Worm (Caenorhabditis elegans) whole organism, L4 larva: ENCODE measurements around the gene srw-86.

Experiments
- F26F4.8 ChIP-seq: fragments of 200-800 bp; sonication (Bioruptor generic); conservative IDR thresholded peaks from 2 replicates; pipeline ENCODE4 v1.3.6; 2022; ENCODE audit warnings: missing genetic modification characterization, missing compliant biosample characterization
- aha-1 ChIP-seq: fragments of 150-350 bp; peaks from one replicate; lab custom pipeline; 2014; ENCODE audit warnings: missing biosample characterization, missing genetic modification characterization
- ceh-82 ChIP-seq: sonication (generic microtip); optimal IDR thresholded peaks from 2 replicates; lab custom pipeline; 2017; ENCODE audit warnings: missing biosample characterization, missing genetic modification characterization
- hlh-30 ChIP-seq: sonication (generic microtip); optimal IDR thresholded peaks from 2 replicates; lab custom pipeline; 2017; ENCODE audit warnings: antibody characterized with exemption, mild to moderate bottlenecking, missing genetic modification characterization, missing compliant biosample characterization; ENCODE audit not compliant: insufficient read depth
- lin-15B ChIP-seq: fragments of 150-350 bp; sonication (generic microtip); optimal IDR thresholded peaks from 3 replicates; lab custom pipeline; 2014; ENCODE audit warnings: missing biosample characterization, missing genetic modification characterization
- lin-39 ChIP-seq: fragments of 150-350 bp; optimal IDR thresholded peaks from 2 replicates; lab custom pipeline; 2014; ENCODE audit warnings: missing biosample characterization, missing genetic modification reagents, missing genetic modification characterization
- mep-1 ChIP-seq: fragments of 150-350 bp; sonication (generic microtip); optimal IDR thresholded peaks from 3 replicates; lab custom pipeline; 2014; ENCODE audit warnings: missing biosample characterization, missing genetic modification characterization
- nhr-11 ChIP-seq: fragments of 150-350 bp; optimal IDR thresholded peaks from 2 replicates; lab custom pipeline; 2014; ENCODE audit warnings: missing biosample characterization, missing genetic modification characterization
- nhr-25 ChIP-seq: sonication (generic microtip); optimal IDR thresholded peaks from 2 replicates; lab custom pipeline; 2017; ENCODE audit warnings: missing genetic modification characterization, mild to moderate bottlenecking, missing compliant biosample characterization, antibody characterized with exemption, moderate library complexity, borderline replicate concordance; ENCODE audit not compliant: insufficient read depth
- nhr-28 ChIP-seq: fragments of 150-350 bp; optimal IDR thresholded peaks from 2 replicates; lab custom pipeline; 2014; ENCODE audit warnings: missing biosample characterization, missing genetic modification characterization
- rbr-2 ChIP-seq: sonication (generic microtip); optimal IDR thresholded peaks from 2 replicates; lab custom pipeline; 2016; ENCODE audit warnings: missing genotype, missing genetic modification characterization, missing compliant biosample characterization
- snpc-4 ChIP-seq: fragments of 150-350 bp; optimal IDR thresholded peaks from 2 replicates; lab custom pipeline; 2014; ENCODE audit warnings: missing biosample characterization, missing genetic modification characterization
- zag-1 ChIP-seq: fragments of 150-350 bp; optimal IDR thresholded peaks from 2 replicates; lab custom pipeline; 2014; ENCODE audit warnings: missing biosample characterization, missing genetic modification characterization
- ztf-11 ChIP-seq: fragments of 150-350 bp; optimal IDR thresholded peaks from 2 replicates; lab custom pipeline; 2014; ENCODE audit warnings: missing biosample characterization, missing genetic modification characterization

- TF ChIP-seq ceh-82 (no peak), aha-1 (no peak), nhr-11 (tag; lab: Kevin White, UChicago) (no peak), F26F4.8 (GFP tag; lab: Robert Waterston, UW) (no peak), snpc-4 (tag; lab: Kevin White, UChicago) (no peak), lin-15B (no peak), zag-1 (tag; lab: Kevin White, UChicago) (no peak), hlh-30 (tag; lab: Kevin White, UChicago) (no peak), mep-1 (tag; lab: Kevin White, UChicago) (no peak), nhr-25 (no peak), lin-39 (tag; lab: Kevin White, UChicago) (no peak), nhr-28 (no peak), ztf-11 (tag; lab: Kevin White, UChicago) (no peak), rbr-2 (tag; lab: Kevin White, UChicago) (no peak)
These were observed 29.3 kb downstream of the srw-86 start, which contains the start of gene Y43F8A.2 for ce11 chrV:19371253-19371652.
